ENCODE assay signal across 1 fruit fly cellular context in genomic region chr3L:5288118-5288517, dm6.
TF ChIP-seq lines count a peak whose summit lies in the region.

No protein-coding gene starts in this region.

TF ChIP-seq in whole organism, embryonic, 481 proteins besides CTCF, POLR2A, EP300 and RAD21 (continued from another document):
- peak; percentile 32 for TF ChIP-seq CG12659 (GFP tag; optimal IDR thresholded peaks at IDR 0.05; lab: Kevin White, UChicago)
- no peak for TF ChIP-seq CG42726 (GFP tag; IDR thresholded peaks at IDR 0.05; lab: Robert Waterston, UW; ENCODE audit: partially characterized antibody)
- no peak for TF ChIP-seq CG4424 (GFP tag; optimal IDR thresholded peaks at IDR 0.05; lab: Kevin White, UChicago)
- TF ChIP-seq ewg (GFP tag; optimal IDR thresholded peaks at IDR 0.05; lab: Kevin White, UChicago) = no peak
- no peak for TF ChIP-seq pita (GFP tag; optimal IDR thresholded peaks at IDR 0.05; lab: Kevin White, UChicago)
- no peak for TF ChIP-seq CG10543 (GFP tag; optimal IDR thresholded peaks at IDR 0.05; lab: Kevin White, UChicago)
- peak; percentile 63 for TF ChIP-seq fd96Cb (tag; optimal IDR thresholded peaks at IDR 0.05; lab: Kevin White, UChicago)
- TF ChIP-seq B-H1 (GFP tag; IDR thresholded peaks at IDR 0.05; lab: Robert Waterston, UW) = no peak
- peak; percentile 51; the same call in 1 of the 2 replicates for TF ChIP-seq sisA (GFP tag; IDR thresholded peaks at IDR 0.05; lab: Robert Waterston, UW)
- TF ChIP-seq CG10209 (GFP tag; optimal IDR thresholded peaks at IDR 0.05; lab: Kevin White, UChicago) = peak; percentile 30
- peak; percentile 62 for TF ChIP-seq sens (GFP tag; lab: Kevin White, UChicago)
- no peak for TF ChIP-seq mam (GFP tag; optimal IDR thresholded peaks at IDR 0.05; lab: Kevin White, UChicago)
- TF ChIP-seq shn (GFP tag; optimal IDR thresholded peaks at IDR 0.05; lab: Kevin White, UChicago) = no peak
- no peak for TF ChIP-seq Doc3 (GFP tag; IDR thresholded peaks at IDR 0.05; lab: Robert Waterston, UW; ENCODE audit: partially characterized antibody)
- no peak for TF ChIP-seq Dip2 (GFP tag; IDR thresholded peaks at IDR 0.05; lab: Robert Waterston, UW)
- TF ChIP-seq HLH3B (GFP tag; IDR thresholded peaks at IDR 0.05; lab: Robert Waterston, UW) = peak; percentile 55
- TF ChIP-seq sc (optimal IDR thresholded peaks at IDR 0.05; lab: Kevin White, UChicago) = no peak
- TF ChIP-seq sc (GFP tag; optimal IDR thresholded peaks at IDR 0.05; lab: Kevin White, UChicago) = no peak
- TF ChIP-seq Chrac-16 (GFP tag; optimal IDR thresholded peaks at IDR 0.05; lab: Kevin White, UChicago) = no peak
- TF ChIP-seq CG13624 (GFP tag; optimal IDR thresholded peaks at IDR 0.05; lab: Kevin White, UChicago) = no peak
- no peak for TF ChIP-seq Sry-β (GFP tag; optimal IDR thresholded peaks at IDR 0.05; lab: Kevin White, UChicago)
- no peak for TF ChIP-seq NC2α (GFP tag; optimal IDR thresholded peaks at IDR 0.05; lab: Kevin White, UChicago)
- no peak for TF ChIP-seq C15 (GFP tag; IDR thresholded peaks at IDR 0.05; lab: Robert Waterston, UW)
- TF ChIP-seq CG16779 (GFP tag; IDR thresholded peaks at IDR 0.05; lab: Robert Waterston, UW) = no peak
- peak; percentile 47 for TF ChIP-seq CG13894 (tag; optimal IDR thresholded peaks at IDR 0.05; lab: Kevin White, UChicago)
- TF ChIP-seq CG10366 (GFP tag; IDR thresholded peaks at IDR 0.05; lab: Robert Waterston, UW) = peak; percentile 50
- no peak for TF ChIP-seq CG9797 (GFP tag; optimal IDR thresholded peaks at IDR 0.05; lab: Kevin White, UChicago)
- peak; percentile 81 for TF ChIP-seq Ada2b (GFP tag; IDR thresholded peaks at IDR 0.05; lab: Robert Waterston, UW)
- peak; percentile 53 for TF ChIP-seq BtbVII (GFP tag; optimal IDR thresholded peaks at IDR 0.05; lab: Kevin White, UChicago)
- no peak for TF ChIP-seq bowl (GFP tag; IDR thresholded peaks at IDR 0.05; lab: Robert Waterston, UW)
- TF ChIP-seq CG17829 (tag; optimal IDR thresholded peaks at IDR 0.05; lab: Kevin White, UChicago) = peak; percentile 11
- no peak for TF ChIP-seq CG9609 (GFP tag; optimal IDR thresholded peaks at IDR 0.05; lab: Kevin White, UChicago)
- TF ChIP-seq bsh (GFP tag; optimal IDR thresholded peaks at IDR 0.05; lab: Kevin White, UChicago) = peak in 1 of 2 experiments; percentile 41
- peak; percentile 17; the same call in 1 of the 2 replicates for TF ChIP-seq H2.0 (GFP tag; IDR thresholded peaks at IDR 0.05; lab: Robert Waterston, UW)
- no peak for TF ChIP-seq run (tag; optimal IDR thresholded peaks at IDR 0.05; lab: Kevin White, UChicago)
- no peak for TF ChIP-seq CG1647 (GFP tag; optimal IDR thresholded peaks at IDR 0.05; lab: Kevin White, UChicago)
- TF ChIP-seq HLHmδ (GFP tag; optimal IDR thresholded peaks at IDR 0.05; lab: Kevin White, UChicago) = no peak
- peak; percentile 15 for TF ChIP-seq sug (tag; optimal IDR thresholded peaks at IDR 0.05; lab: Kevin White, UChicago)
- TF ChIP-seq sens-2 (GFP tag; IDR thresholded peaks at IDR 0.05; lab: Robert Waterston, UW) = no peak
- TF ChIP-seq CG7271 (tag; optimal IDR thresholded peaks at IDR 0.05; lab: Kevin White, UChicago) = peak; percentile 5
- TF ChIP-seq Drgx (GFP tag; IDR thresholded peaks at IDR 0.05; lab: Robert Waterston, UW) = no peak
- TF ChIP-seq Spps (tag; optimal IDR thresholded peaks at IDR 0.05; lab: Kevin White, UChicago) = no peak
- TF ChIP-seq Dref (GFP tag; IDR thresholded peaks at IDR 0.05; lab: Robert Waterston, UW) = no peak
- TF ChIP-seq sna (GFP tag; IDR thresholded peaks at IDR 0.05; lab: Robert Waterston, UW; ENCODE audit: partially characterized antibody) = no peak
- TF ChIP-seq hbn (GFP tag; IDR thresholded peaks at IDR 0.05; lab: Robert Waterston, UW; ENCODE audit: partially characterized antibody) = no peak
- no peak for TF ChIP-seq gsb (GFP tag; IDR thresholded peaks at IDR 0.05; lab: Robert Waterston, UW)
- no peak for TF ChIP-seq HLH54F (GFP tag; optimal IDR thresholded peaks at IDR 0.05; lab: Kevin White, UChicago)
- TF ChIP-seq sd (tag; optimal IDR thresholded peaks at IDR 0.05; lab: Kevin White, UChicago) = peak; percentile 22
- TF ChIP-seq eve (GFP tag; optimal IDR thresholded peaks at IDR 0.05; lab: Kevin White, UChicago) = peak in 1 of 2 experiments; percentile 28
- peak; percentile 9 for TF ChIP-seq CG1602 (GFP tag; optimal IDR thresholded peaks at IDR 0.05; lab: Kevin White, UChicago)
- no peak for TF ChIP-seq CG5953 (GFP tag; IDR thresholded peaks at IDR 0.05; lab: Robert Waterston, UW)
- TF ChIP-seq CG17186 (GFP tag; optimal IDR thresholded peaks at IDR 0.05; lab: Kevin White, UChicago) = no peak
- TF ChIP-seq CG13287 (GFP tag; IDR thresholded peaks at IDR 0.05; lab: Robert Waterston, UW; ENCODE audit: partially characterized antibody) = no peak
- peak; percentile 78 for TF ChIP-seq CG3281 (GFP tag; optimal IDR thresholded peaks at IDR 0.05; lab: Kevin White, UChicago)
- no peak for TF ChIP-seq CG2889 (GFP tag; IDR thresholded peaks at IDR 0.05; lab: Robert Waterston, UW)
- TF ChIP-seq CG1529 (GFP tag; optimal IDR thresholded peaks at IDR 0.05; lab: Kevin White, UChicago) = no peak
- no peak for TF ChIP-seq ken (GFP tag; IDR thresholded peaks at IDR 0.05; lab: Robert Waterston, UW)
- TF ChIP-seq CG13123 (GFP tag; optimal IDR thresholded peaks at IDR 0.05; lab: Kevin White, UChicago) = no peak
- TF ChIP-seq unpg (GFP tag; optimal IDR thresholded peaks at IDR 0.05; lab: Kevin White, UChicago) = peak; percentile 61
- TF ChIP-seq vfl (GFP tag; optimal IDR thresholded peaks at IDR 0.05; lab: Kevin White, UChicago) = no peak
- no peak for TF ChIP-seq ham (GFP tag; IDR thresholded peaks at IDR 0.05; lab: Robert Waterston, UW)
- TF ChIP-seq Nf-YC (tag; optimal IDR thresholded peaks at IDR 0.05; lab: Kevin White, UChicago) = no peak
- peak; percentile 15; the same call in 1 of the 2 replicates for TF ChIP-seq sim (GFP tag; IDR thresholded peaks at IDR 0.05; lab: Robert Waterston, UW)
- TF ChIP-seq CoRest (tag; optimal IDR thresholded peaks at IDR 0.05; lab: Kevin White, UChicago) = peak; percentile 46
- TF ChIP-seq CG9727 (GFP tag; optimal IDR thresholded peaks at IDR 0.05; lab: Kevin White, UChicago) = peak; percentile 40
- 0 out of 2 replicates have a peak, but pooled peaks have one; percentile 22 for TF ChIP-seq CG4404 (GFP tag; IDR thresholded peaks at IDR 0.05; lab: Robert Waterston, UW)
- no peak for TF ChIP-seq Awh (GFP tag; IDR thresholded peaks at IDR 0.05; lab: Robert Waterston, UW)
- TF ChIP-seq CG32532 (GFP tag; IDR thresholded peaks at IDR 0.05; lab: Robert Waterston, UW) = peak; percentile 48; the same call in 1 of the 2 replicates
- TF ChIP-seq CG8290 (GFP tag; optimal IDR thresholded peaks at IDR 0.05; lab: Kevin White, UChicago) = no peak
- no peak for TF ChIP-seq CG8290 (tag; optimal IDR thresholded peaks at IDR 0.05; lab: Kevin White, UChicago)
- no peak for TF ChIP-seq CG1792 (GFP tag; optimal IDR thresholded peaks at IDR 0.05; lab: Kevin White, UChicago)
- no peak for TF ChIP-seq jing (GFP tag; optimal IDR thresholded peaks at IDR 0.05; lab: Kevin White, UChicago)
- TF ChIP-seq CG11247 (GFP tag; IDR thresholded peaks at IDR 0.05; lab: Robert Waterston, UW) = no peak
- TF ChIP-seq HHEX (GFP tag; optimal IDR thresholded peaks at IDR 0.05; lab: Kevin White, UChicago) = peak; percentile 60
- TF ChIP-seq CG1024 (GFP tag; IDR thresholded peaks at IDR 0.05; lab: Robert Waterston, UW) = 0 out of 2 replicates have a peak, but pooled peaks have one; percentile 26
- no peak for TF ChIP-seq h (optimal IDR thresholded peaks at IDR 0.05; lab: Kevin White, UChicago)
- no peak for TF ChIP-seq pum (GFP tag; optimal IDR thresholded peaks at IDR 0.05; lab: Kevin White, UChicago)
- no peak for TF ChIP-seq kah (GFP tag; optimal IDR thresholded peaks at IDR 0.05; lab: Kevin White, UChicago)
- TF ChIP-seq disco-r (GFP tag; optimal IDR thresholded peaks at IDR 0.05; lab: Kevin White, UChicago) = no peak
- no peak for TF ChIP-seq CG6683 (GFP tag; optimal IDR thresholded peaks at IDR 0.05; lab: Kevin White, UChicago)
- peak; percentile 62; the same call in 1 of the 2 replicates for TF ChIP-seq CG14014 (GFP tag; IDR thresholded peaks at IDR 0.05; lab: Robert Waterston, UW)
- TF ChIP-seq Hr51 (GFP tag; optimal IDR thresholded peaks at IDR 0.05; lab: Kevin White, UChicago) = peak in 1 of 2 experiments; percentile 60
- no peak for TF ChIP-seq ttk (GFP tag; IDR thresholded peaks at IDR 0.05; lab: Robert Waterston, UW)
- TF ChIP-seq CG15011 (GFP tag; optimal IDR thresholded peaks at IDR 0.05; lab: Kevin White, UChicago) = no peak
- no peak for TF ChIP-seq pnt (GFP tag; optimal IDR thresholded peaks at IDR 0.05; lab: Kevin White, UChicago)
- TF ChIP-seq CG7372 (GFP tag; IDR thresholded peaks at IDR 0.05; lab: Robert Waterston, UW) = no peak
- TF ChIP-seq kay (GFP tag; optimal IDR thresholded peaks at IDR 0.05; lab: Kevin White, UChicago) = no peak
- TF ChIP-seq CG6854 (GFP tag; optimal IDR thresholded peaks at IDR 0.05; lab: Kevin White, UChicago) = no peak
- no peak for TF ChIP-seq CG7786 (GFP tag; optimal IDR thresholded peaks at IDR 0.05; lab: Kevin White, UChicago)
- no peak for TF ChIP-seq mirr (GFP tag; optimal IDR thresholded peaks at IDR 0.05; lab: Kevin White, UChicago)
- TF ChIP-seq CG17912 (GFP tag; optimal IDR thresholded peaks at IDR 0.05; lab: Kevin White, UChicago) = no peak
- TF ChIP-seq CG4854 (GFP tag; optimal IDR thresholded peaks at IDR 0.05; lab: Kevin White, UChicago) = peak; percentile 2
- TF ChIP-seq Aef1 (GFP tag; IDR thresholded peaks at IDR 0.05; lab: Robert Waterston, UW) = peak; percentile 70
- TF ChIP-seq CG14710 (tag; optimal IDR thresholded peaks at IDR 0.05; lab: Kevin White, UChicago) = peak; percentile 42
- TF ChIP-seq slp2 (GFP tag; optimal IDR thresholded peaks at IDR 0.05; lab: Kevin White, UChicago) = no peak
- TF ChIP-seq NfI (GFP tag; optimal IDR thresholded peaks at IDR 0.05; lab: Kevin White, UChicago) = peak; percentile 38
- TF ChIP-seq ab (GFP tag; optimal IDR thresholded peaks at IDR 0.05; lab: Kevin White, UChicago) = no peak
- no peak for TF ChIP-seq CG6272 (GFP tag; IDR thresholded peaks at IDR 0.05; lab: Robert Waterston, UW)
- no peak for TF ChIP-seq CkIIα-i1 (GFP tag; IDR thresholded peaks at IDR 0.05; lab: Robert Waterston, UW)
- no peak for TF ChIP-seq crp (GFP tag; optimal IDR thresholded peaks at IDR 0.05; lab: Kevin White, UChicago)
- TF ChIP-seq CG32772 (GFP tag; IDR thresholded peaks at IDR 0.05; lab: Robert Waterston, UW) = 0 out of 2 replicates have a peak, but pooled peaks have one; percentile 17
- TF ChIP-seq CG18011 (GFP tag; optimal IDR thresholded peaks at IDR 0.05; lab: Kevin White, UChicago) = no peak
- TF ChIP-seq wor (GFP tag; IDR thresholded peaks at IDR 0.05; lab: Robert Waterston, UW) = 0 out of 2 replicates have a peak, but pooled peaks have one; percentile 29
- peak; percentile 52 for TF ChIP-seq CG10267 (tag; optimal IDR thresholded peaks at IDR 0.05; lab: Kevin White, UChicago)
- no peak; the same call in 2 of the 3 replicates for TF ChIP-seq H15 (GFP tag; IDR thresholded peaks at IDR 0.05; lab: Robert Waterston, UW)
- no peak for TF ChIP-seq CG10565 (GFP tag; optimal IDR thresholded peaks at IDR 0.05; lab: Kevin White, UChicago)
- no peak for TF ChIP-seq CG33213 (GFP tag; optimal IDR thresholded peaks at IDR 0.05; lab: Kevin White, UChicago)
- no peak for TF ChIP-seq CG16863 (GFP tag; optimal IDR thresholded peaks at IDR 0.05; lab: Kevin White, UChicago)
- TF ChIP-seq chn (GFP tag; optimal IDR thresholded peaks at IDR 0.05; lab: Kevin White, UChicago) = peak; percentile 10
- no peak for TF ChIP-seq CG15479 (GFP tag; optimal IDR thresholded peaks at IDR 0.05; lab: Kevin White, UChicago)
- TF ChIP-seq gcm2 (GFP tag; optimal IDR thresholded peaks at IDR 0.05; lab: Kevin White, UChicago) = no peak
- TF ChIP-seq Sox102F (GFP tag; optimal IDR thresholded peaks at IDR 0.05; lab: Kevin White, UChicago) = peak; percentile 62
- TF ChIP-seq trem (tag; optimal IDR thresholded peaks at IDR 0.05; lab: Kevin White, UChicago) = no peak
- TF ChIP-seq CG30403 (GFP tag; optimal IDR thresholded peaks at IDR 0.05; lab: Kevin White, UChicago) = peak; percentile 62
- TF ChIP-seq Ets65A (GFP tag; lab: Kevin White, UChicago) = no peak
- TF ChIP-seq amos (GFP tag; IDR thresholded peaks at IDR 0.05; lab: Robert Waterston, UW; ENCODE audit: partially characterized antibody) = no peak
- no peak for TF ChIP-seq aop (GFP tag; IDR thresholded peaks at IDR 0.05; lab: Robert Waterston, UW)
- TF ChIP-seq MESR4 (GFP tag; optimal IDR thresholded peaks at IDR 0.05; lab: Kevin White, UChicago) = no peak
- TF ChIP-seq CG31365 (tag; optimal IDR thresholded peaks at IDR 0.05; lab: Kevin White, UChicago) = no peak
- peak; percentile 32 for TF ChIP-seq nom (GFP tag; optimal IDR thresholded peaks at IDR 0.05; lab: Kevin White, UChicago)
- TF ChIP-seq Fer3 (tag; optimal IDR thresholded peaks at IDR 0.05; lab: Kevin White, UChicago) = peak; percentile 68
- TF ChIP-seq CG14667 (GFP tag; IDR thresholded peaks at IDR 0.05; lab: Robert Waterston, UW) = 0 out of 2 replicates have a peak, but pooled peaks have one; percentile 16
- no peak for TF ChIP-seq kni (GFP tag; optimal IDR thresholded peaks at IDR 0.05; lab: Kevin White, UChicago)
- peak; percentile 4 for TF ChIP-seq CG6654 (GFP tag; optimal IDR thresholded peaks at IDR 0.05; lab: Kevin White, UChicago)
- TF ChIP-seq CG3726 (GFP tag; IDR thresholded peaks at IDR 0.05; lab: Robert Waterston, UW) = no peak
- no peak for TF ChIP-seq Antp (GFP tag; optimal IDR thresholded peaks at IDR 0.05; lab: Kevin White, UChicago)
- TF ChIP-seq CG16813 (GFP tag; IDR thresholded peaks at IDR 0.05; lab: Robert Waterston, UW; ENCODE audit: partially characterized antibody) = no peak
- TF ChIP-seq CG33557 (GFP tag; optimal IDR thresholded peaks at IDR 0.05; lab: Kevin White, UChicago) = no peak
- no peak for TF ChIP-seq p53 (GFP tag; optimal IDR thresholded peaks at IDR 0.05; lab: Kevin White, UChicago)
- no peak for TF ChIP-seq CG31388 (GFP tag; optimal IDR thresholded peaks at IDR 0.05; lab: Kevin White, UChicago)
- no peak for TF ChIP-seq sr (GFP tag; IDR thresholded peaks at IDR 0.05; lab: Robert Waterston, UW)
- peak; percentile 51 for TF ChIP-seq CG10654 (GFP tag; optimal IDR thresholded peaks at IDR 0.05; lab: Kevin White, UChicago)
- no peak for TF ChIP-seq cad (GFP tag; optimal IDR thresholded peaks at IDR 0.05; lab: Kevin White, UChicago)
- TF ChIP-seq chm (GFP tag; IDR thresholded peaks at IDR 0.05; lab: Robert Waterston, UW) = no peak
- peak; percentile 54 for TF ChIP-seq CG12391 (tag; optimal IDR thresholded peaks at IDR 0.05; lab: Kevin White, UChicago)
- no peak for TF ChIP-seq fru (optimal IDR thresholded peaks at IDR 0.05; lab: Kevin White, UChicago)
